Fruit fly (Drosophila melanogaster): ENCODE measurements around the gene ppk18.

ppk18 gene

DNA sequence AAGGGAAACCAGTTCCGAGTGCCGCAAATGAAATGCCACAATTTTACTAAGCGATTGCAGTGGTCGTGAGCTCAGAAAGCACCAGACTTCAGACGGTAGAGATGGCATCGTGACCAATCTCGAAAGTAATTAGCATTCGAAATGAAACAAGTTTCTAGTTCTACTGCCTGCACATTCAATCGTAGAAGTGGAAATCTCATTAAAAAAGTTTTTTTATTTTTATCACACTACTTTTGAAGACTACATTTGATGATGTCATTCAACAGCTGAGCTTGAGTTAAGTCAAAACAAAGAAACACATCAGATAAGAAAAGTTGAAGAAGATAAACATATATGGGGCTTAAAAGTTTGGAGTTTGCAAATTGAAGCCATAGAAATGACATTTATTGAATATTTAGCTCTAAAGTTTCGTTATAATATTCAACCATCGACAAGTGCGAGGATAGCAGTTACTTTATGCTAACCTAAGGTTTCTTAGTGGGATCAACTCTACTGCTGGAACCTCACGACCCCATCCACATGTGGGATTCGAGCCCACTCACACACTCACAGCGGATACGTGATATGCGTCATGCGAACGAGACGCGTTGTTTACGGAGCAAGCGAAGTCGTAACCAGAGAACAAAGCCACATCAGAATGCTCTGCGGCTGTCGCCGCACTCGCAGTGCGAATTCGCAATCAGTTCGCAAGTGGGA, 34.6 kb downstream of the ppk18 start, which contains the start of gene CG13117:
Gene CG13117 (plus strand): TSS at position 646 of the 696 bp plus-strand sequence.
- TF ChIP-seq tj (GFP tag; optimal IDR thresholded peaks at IDR 0.05) (no peak), kay (GFP tag; ENCODE audit: borderline replicate concordance) (peak; percentile 85)

DNA sequence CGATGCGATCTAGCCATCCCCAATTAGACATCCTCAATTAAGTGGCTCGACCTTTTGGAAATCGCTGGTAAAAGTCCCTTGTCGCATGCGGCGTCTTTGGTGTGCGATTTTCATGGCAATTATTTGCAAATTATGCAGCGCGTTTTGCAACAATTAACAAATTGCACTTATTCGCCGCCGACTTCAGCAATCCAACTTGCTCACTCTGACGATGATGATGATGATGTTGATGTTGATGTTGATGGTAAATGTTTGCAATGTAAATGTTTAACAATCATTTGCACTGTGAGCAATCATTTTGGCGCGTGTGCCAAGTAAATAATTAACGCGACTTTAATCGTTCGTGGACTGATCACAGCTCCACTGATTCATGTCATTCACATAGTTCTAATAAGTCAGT, 36.7 kb downstream of the ppk18 start:
- TF ChIP-seq CG7045 (GFP tag; optimal IDR thresholded peaks at IDR 0.05) (no peak), bab1 (GFP tag; optimal IDR thresholded peaks at IDR 0.05) (no peak), kay (GFP tag; ENCODE audit: borderline replicate concordance) (no peak), tj (GFP tag; optimal IDR thresholded peaks at IDR 0.05) (no peak), CG7101 (tag; optimal IDR thresholded peaks at IDR 0.05) (no peak), CG1620 (GFP tag; optimal IDR thresholded peaks at IDR 0.05) (no peak), CG11617 (GFP tag; optimal IDR thresholded peaks at IDR 0.05) (no peak), Crg-1 (GFP tag; optimal IDR thresholded peaks at IDR 0.05) (no peak), cnc (optimal IDR thresholded peaks at IDR 0.05) (no peak)

DNA sequence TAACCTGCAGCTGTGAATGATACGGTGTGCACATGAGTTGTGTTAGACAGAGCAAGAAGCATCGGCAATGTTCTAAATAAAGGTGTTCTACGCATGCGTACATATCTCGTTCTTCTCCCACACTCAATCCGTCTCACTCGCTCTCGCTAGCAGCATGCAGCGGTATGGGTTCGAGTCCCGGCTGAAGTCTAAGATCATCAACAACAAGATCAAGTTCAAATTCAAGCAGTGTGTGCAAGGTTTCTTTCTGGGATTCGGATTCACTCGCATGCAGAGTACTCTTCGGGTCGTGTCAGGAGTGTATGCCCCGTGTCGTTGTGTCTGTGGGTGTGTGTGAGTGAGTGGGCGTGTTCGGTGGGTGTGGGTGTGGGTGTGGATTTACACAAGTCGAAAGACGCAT, 39.5 kb downstream of the ppk18 start:
- no peak for TF ChIP-seq Hr96 (GFP tag; optimal IDR thresholded peaks at IDR 0.05)
- TF ChIP-seq CG7045 (GFP tag; optimal IDR thresholded peaks at IDR 0.05): no peak
- no peak for TF ChIP-seq CG11617 (GFP tag; optimal IDR thresholded peaks at IDR 0.05)

DNA sequence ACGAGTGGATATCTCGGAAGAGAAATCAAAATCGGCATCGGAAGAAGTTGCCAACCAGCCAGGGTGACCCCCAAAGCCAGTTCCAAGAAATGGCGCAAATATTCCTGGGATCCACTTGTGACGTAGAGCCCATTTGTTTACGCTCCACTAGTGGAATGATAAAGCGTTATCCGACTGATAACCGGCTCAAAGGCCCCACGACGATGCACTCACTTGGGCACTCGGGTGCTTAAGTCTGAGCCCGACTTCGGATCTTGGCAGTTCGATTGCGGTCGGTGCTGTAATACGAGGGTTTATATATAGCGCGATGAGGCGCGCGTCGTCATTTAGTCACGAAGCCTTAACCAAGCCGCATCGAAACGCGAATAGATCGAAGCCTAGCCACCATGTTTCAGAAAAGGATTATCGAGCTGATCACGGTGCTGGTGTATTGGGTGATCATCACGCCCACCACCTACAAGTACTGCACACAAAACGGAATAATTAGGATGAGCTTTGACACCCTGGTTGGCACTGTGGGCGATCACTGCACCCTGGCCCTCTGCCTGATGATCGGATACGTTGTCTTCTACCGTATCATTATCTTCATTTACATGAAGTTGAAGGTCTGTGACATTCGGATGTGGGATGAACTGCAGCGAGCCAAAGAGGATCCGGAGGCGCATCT, 41.0 kb downstream of the ppk18 start, which contains the start of gene CG13116:
Gene CG13116 (plus strand): TSS at position 323 of the 667 bp plus-strand sequence.
- TF ChIP-seq Hr96 (GFP tag; optimal IDR thresholded peaks at IDR 0.05): no peak
- no peak for TF ChIP-seq CG5204 (GFP tag; optimal IDR thresholded peaks at IDR 0.05)
- TF ChIP-seq ovo (GFP tag; optimal IDR thresholded peaks at IDR 0.05): no peak
- peak; percentile 12 for TF ChIP-seq CG12768 (GFP tag; optimal IDR thresholded peaks at IDR 0.05)
- no peak for TF ChIP-seq pad (GFP tag; optimal IDR thresholded peaks at IDR 0.05)

DNA sequence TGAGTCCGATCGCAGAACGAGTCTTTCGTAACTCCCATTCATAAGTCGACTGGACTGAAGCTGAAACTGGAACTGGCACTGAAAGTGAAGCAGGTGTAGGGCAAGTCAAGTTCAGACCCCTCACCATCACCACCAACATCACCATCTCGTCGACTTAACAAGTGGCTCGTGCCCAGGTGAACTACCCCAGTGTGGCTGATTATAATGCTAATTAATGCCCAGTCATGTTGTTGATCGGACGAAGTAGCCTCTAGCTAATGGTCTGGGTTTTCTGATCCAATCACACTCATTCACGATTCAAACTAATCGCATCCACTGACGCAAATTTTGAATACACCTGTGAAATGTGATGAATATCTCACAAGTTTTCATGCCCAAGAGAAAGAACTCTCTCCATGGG, 42.0 kb downstream of the ppk18 start:
- TF ChIP-seq CG7045 (GFP tag; optimal IDR thresholded peaks at IDR 0.05): no peak
- TF ChIP-seq cic (GFP tag; optimal IDR thresholded peaks at IDR 0.05): peak; percentile 84
- peak in 1 of 2 experiments; percentile 63 for TF ChIP-seq cnc (optimal IDR thresholded peaks at IDR 0.05)
- TF ChIP-seq bab1 (GFP tag; optimal IDR thresholded peaks at IDR 0.05): no peak
- TF ChIP-seq tj (GFP tag; optimal IDR thresholded peaks at IDR 0.05): no peak
- no peak for TF ChIP-seq pad (GFP tag; optimal IDR thresholded peaks at IDR 0.05)
- no peak for TF ChIP-seq CG7101 (tag; optimal IDR thresholded peaks at IDR 0.05)
- no peak for TF ChIP-seq Clk (GFP tag; optimal IDR thresholded peaks at IDR 0.05)
- TF ChIP-seq CG1620 (GFP tag; optimal IDR thresholded peaks at IDR 0.05): no peak
- TF ChIP-seq Mnt (GFP tag; optimal IDR thresholded peaks at IDR 0.05): no peak
- TF ChIP-seq CG12768 (GFP tag; optimal IDR thresholded peaks at IDR 0.05): no peak

Data from whole organism, adult.